Worm (Caenorhabditis elegans) whole organism, L3 larva: ENCODE measurements around the gene srx-45.

Source experiments
- aly-2 ChIP-seq: fragments of 150-350 bp; optimal IDR thresholded peaks from 2 replicates; lab custom pipeline; 2014; ENCODE audit warnings: missing biosample characterization, missing genetic modification characterization
- nhr-76 ChIP-seq: fragments of 150-350 bp; sonication (generic microtip); optimal IDR thresholded peaks from 5 replicates; lab custom pipeline; 2014; ENCODE audit warnings: missing biosample characterization, missing genetic modification characterization
- pha-4 ChIP-seq: fragments of 150-350 bp; optimal IDR thresholded peaks from 2 replicates; lab custom pipeline; 2014; ENCODE audit warnings: missing biosample characterization, missing genetic modification reagents, missing genetic modification characterization
- pqm-1 ChIP-seq: fragments of 150-350 bp; optimal IDR thresholded peaks from 2 replicates; lab custom pipeline; 2017; ENCODE audit warnings: missing biosample characterization, missing genetic modification characterization, inconsistent platforms

- TF ChIP-seq aly-2 (tag; lab: Kevin White, UChicago) (no peak), pha-4 (tag; lab: Kevin White, UChicago) (no peak), pqm-1 (tag; lab: Kevin White, UChicago) (no peak), nhr-76 (tag; lab: Kevin White, UChicago) (no peak)
Observed at ce11 chrIII:9346722-9347121, 40.2 kb upstream of the srx-45 start.
